Fruit fly (Drosophila melanogaster) whole organism, embryonic: ENCODE measurements around the gene beta'COP.

Experiments used
- CG1024 ChIP-seq: fragments of 200-800 bp; sonication (Bioruptor generic); IDR thresholded peaks from 2 replicates; pipeline ENCODE4 v1.3.6; 2022; ENCODE audit warnings: missing biosample characterization, missing genetic modification characterization
- CG10462 ChIP-seq: fragments of 200-800 bp; sonication (Bioruptor generic); optimal IDR thresholded peaks from 2 replicates; lab custom pipeline; 2016; ENCODE audit warnings: missing biosample characterization, missing genetic modification characterization
- CG11085 ChIP-seq: fragments of 200-800 bp; sonication (Bioruptor generic); IDR thresholded peaks from 2 replicates; pipeline ENCODE4 v1.3.6; 2022; ENCODE audit warnings: missing biosample characterization, missing genetic modification characterization
- CG34224 ChIP-seq: fragments of 200-800 bp; sonication (Bioruptor generic); IDR thresholded peaks from 3 replicates; pipeline ENCODE4 v1.3.6; 2022; ENCODE audit warnings: missing biosample characterization, missing genetic modification characterization; ENCODE audit not compliant: partially characterized antibody
- CG34376 ChIP-seq: fragments of 200-800 bp; sonication (Bioruptor generic); optimal IDR thresholded peaks from 2 replicates; lab custom pipeline; 2018; ENCODE audit warnings: missing biosample characterization, mild to moderate bottlenecking, missing genetic modification characterization
- CG4404 ChIP-seq: fragments of 200-800 bp; sonication (Bioruptor generic); IDR thresholded peaks from 2 replicates; pipeline ENCODE4 v1.3.6; 2022; ENCODE audit warnings: missing biosample characterization, missing genetic modification characterization
- CG9437 ChIP-seq: fragments of 200-800 bp; sonication (Bioruptor generic); optimal IDR thresholded peaks from 2 replicates; lab custom pipeline; 2018; ENCODE audit warnings: missing biosample characterization, mild to moderate bottlenecking, missing genetic modification characterization
- CG9727 ChIP-seq: fragments of 200-800 bp; sonication (Bioruptor generic); optimal IDR thresholded peaks from 3 replicates; lab custom pipeline; 2017; ENCODE audit warnings: missing biosample characterization, mild to moderate bottlenecking, missing genetic modification characterization
- Drgx ChIP-seq: fragments of 200-800 bp; sonication (Bioruptor generic); IDR thresholded peaks from 2 replicates; pipeline ENCODE4 v1.3.6; 2022; ENCODE audit warnings: missing biosample characterization, missing genetic modification characterization
- Gsc ChIP-seq: fragments of 200-800 bp; sonication (Bioruptor generic); IDR thresholded peaks from 2 replicates; pipeline ENCODE4 v1.3.6; 2022; ENCODE audit warnings: missing biosample characterization, missing genetic modification characterization
- HmgZ ChIP-seq: fragments of 200-800 bp; sonication (Bioruptor generic); optimal IDR thresholded peaks from 2 replicates; lab custom pipeline; 2018; ENCODE audit warnings: missing biosample characterization, mild to moderate bottlenecking, missing genetic modification characterization
- Sox100B ChIP-seq: fragments of 200-800 bp; sonication (Bioruptor generic); optimal IDR thresholded peaks from 3 replicates; lab custom pipeline; 2018; ENCODE audit warnings: missing biosample characterization, mild to moderate bottlenecking, missing genetic modification characterization
- bab2 ChIP-seq: fragments of 200-800 bp; sonication (Bioruptor generic); optimal IDR thresholded peaks from 2 replicates; lab custom pipeline; 2016; ENCODE audit warnings: missing biosample characterization, missing genetic modification characterization
- chm ChIP-seq: fragments of 200-800 bp; sonication (Bioruptor generic); IDR thresholded peaks from 2 replicates; pipeline ENCODE4 v1.3.6; 2022; ENCODE audit warnings: missing biosample characterization, missing genetic modification characterization
- gce ChIP-seq: fragments of 200-800 bp; sonication (Bioruptor generic); IDR thresholded peaks from 3 replicates; pipeline ENCODE4 v1.3.6; 2022; ENCODE audit warnings: missing biosample characterization, missing genetic modification characterization
- kni ChIP-seq: fragments of 200-800 bp; sonication (Bioruptor generic); optimal IDR thresholded peaks from 3 replicates; lab custom pipeline; 2017; ENCODE audit warnings: mild to moderate bottlenecking, missing biosample characterization, missing genetic modification reagents, missing genetic modification characterization
- luna ChIP-seq: fragments of 200-800 bp; sonication (Bioruptor generic); optimal IDR thresholded peaks from 2 replicates; lab custom pipeline; 2016; ENCODE audit warnings: missing biosample characterization, missing genetic modification characterization
- stwl ChIP-seq: fragments of 200-800 bp; sonication (Bioruptor generic); optimal IDR thresholded peaks from 3 replicates; lab custom pipeline; 2018; ENCODE audit warnings: missing biosample characterization, mild to moderate bottlenecking, missing genetic modification characterization, moderate library complexity
- trh ChIP-seq: fragments of 200-800 bp; sonication (Bioruptor generic); optimal IDR thresholded peaks from 2 replicates; lab custom pipeline; 2016; ENCODE audit warnings: missing biosample characterization, missing genetic modification characterization
- tx ChIP-seq: fragments of 200-800 bp; sonication (Bioruptor generic); optimal IDR thresholded peaks from 2 replicates; lab custom pipeline; 2016; ENCODE audit warnings: missing biosample characterization, missing genetic modification characterization

beta'COP gene

DNA sequence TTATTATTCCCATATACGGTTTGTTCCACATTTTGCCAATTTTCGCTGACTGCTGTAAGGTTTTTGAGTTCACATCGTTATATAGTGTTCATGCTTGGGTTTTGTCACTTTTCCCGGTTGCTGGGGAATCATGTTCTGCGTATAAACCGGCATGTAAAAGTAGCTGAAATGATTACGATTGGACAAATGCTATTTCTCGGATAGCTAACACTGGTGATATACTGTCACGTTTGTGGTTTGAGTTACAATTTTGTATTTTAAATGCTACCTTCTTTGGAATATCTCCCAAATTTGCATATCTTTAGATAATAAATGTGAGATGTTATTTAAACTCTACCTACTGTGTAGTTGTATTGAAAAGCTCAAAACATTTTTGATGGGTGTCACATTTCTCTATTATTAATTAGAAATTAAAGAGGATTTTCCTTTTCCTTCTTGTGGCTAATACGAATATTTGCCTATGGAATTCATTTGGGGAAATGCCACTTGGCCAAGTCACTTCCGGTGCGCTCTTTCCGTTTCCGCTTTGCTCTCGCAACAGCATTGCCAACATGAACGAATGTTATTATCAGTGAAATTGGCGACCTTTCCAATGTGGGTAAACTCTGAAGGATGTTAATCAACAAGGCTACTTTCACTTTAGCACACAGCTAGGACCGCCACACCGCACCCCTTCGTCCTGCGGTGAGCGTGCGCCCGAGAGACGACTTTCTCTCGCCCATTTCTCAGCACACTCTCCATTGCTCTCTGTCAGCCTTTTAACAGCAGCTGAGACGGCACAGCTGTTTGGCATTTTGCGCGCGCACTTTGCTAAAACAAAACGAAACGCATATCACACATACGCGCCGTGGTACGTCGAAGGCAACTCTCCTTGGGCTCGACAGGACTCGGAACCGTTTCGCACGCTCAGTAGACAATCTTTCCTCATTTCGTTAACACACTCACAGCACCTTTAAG lies 36.1 kb downstream of the beta'COP start, which contains the start of the genes CG16956, CG42784 and CG43850 (continued):
- TF ChIP-seq kni: no peak
- TF ChIP-seq Sox100B (GFP tag; lab: Kevin White, UChicago): peak; percentile 54
- TF ChIP-seq chm (GFP tag; lab: Robert Waterston, UW): no peak; the same call in 1 of the 2 replicates
- TF ChIP-seq CG34376 (GFP tag; lab: Kevin White, UChicago): peak; percentile 96
- no peak for TF ChIP-seq luna (GFP tag; lab: Kevin White, UChicago)
- no peak for TF ChIP-seq Gsc (GFP tag; lab: Robert Waterston, UW)
- no peak for TF ChIP-seq trh
- TF ChIP-seq CG4404: no peak
- no peak for TF ChIP-seq CG11085
- 0 out of 3 replicates have a peak, but pooled peaks have one; percentile 29 for TF ChIP-seq CG34224 (GFP tag; lab: Robert Waterston, UW)
- TF ChIP-seq CG9437 (GFP tag; lab: Kevin White, UChicago): peak; percentile 30
- TF ChIP-seq tx (GFP tag; lab: Kevin White, UChicago): no peak
- no peak for TF ChIP-seq stwl (tag; lab: Kevin White, UChicago)
- TF ChIP-seq CG10462 (GFP tag; lab: Kevin White, UChicago): no peak
- peak; percentile 2 for TF ChIP-seq HmgZ
- no peak for TF ChIP-seq CG1024 (GFP tag; lab: Robert Waterston, UW)
- TF ChIP-seq CG9727: peak; percentile 56
- 0 out of 3 replicates have a peak, but pooled peaks have one; percentile 52 for TF ChIP-seq gce (GFP tag; lab: Robert Waterston, UW)

DNA sequence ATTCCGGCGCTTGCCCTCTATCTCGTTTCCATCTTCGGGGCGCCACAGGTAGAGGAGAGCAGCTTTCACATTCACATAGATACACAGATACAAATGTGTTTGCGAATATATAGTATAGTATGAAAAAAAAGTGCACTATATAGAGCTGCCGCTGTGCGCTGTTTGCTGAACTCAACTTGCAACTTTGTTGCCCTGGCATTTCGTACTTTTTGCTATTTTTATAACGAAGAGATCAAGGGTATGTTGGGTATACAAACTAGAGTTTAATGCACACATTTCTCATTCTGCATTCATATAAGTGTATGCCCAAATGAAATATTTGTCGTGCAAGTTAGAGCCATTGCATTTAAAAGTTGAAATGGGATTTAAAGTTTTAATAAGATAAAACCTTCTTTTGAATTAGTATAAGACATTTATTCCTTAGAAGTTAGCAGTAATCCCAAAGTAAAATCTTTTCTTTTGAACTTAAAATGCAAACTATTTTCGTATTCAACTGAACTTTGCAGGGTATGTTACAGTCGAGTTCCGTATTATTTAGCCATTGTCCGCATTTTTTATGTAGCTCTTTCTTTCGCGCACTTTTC lies 52.3 kb downstream of the beta'COP start:
- TF ChIP-seq bab2: no peak
- peak; percentile 30; the same call in 1 of the 2 replicates for TF ChIP-seq Drgx (GFP tag; lab: Robert Waterston, UW)
